Fruit fly (Drosophila melanogaster) S2 (cell line): ENCODE results near the gene CASK.

Experiments used
- CG8478 ChIP-seq: fragments of >200 bp; optimal IDR thresholded peaks from 2 replicates; lab custom pipeline; 2018
- CTCF ChIP-seq, 2 experiments: fragments of >200 bp; optimal IDR thresholded peaks; 2 replicates each; lab custom pipeline; 2018

- TF ChIP-seq CG8478 (lab: Kevin White, UChicago) (no peak), CTCF (optimal IDR thresholded peaks at IDR 0.05; lab: Kevin White, UChicago) (no peak)
Observed at dm6 chr3R:21841474-21842376, 19.3 kb upstream of the CASK start.
